Worm (Caenorhabditis elegans): ENCODE results near the gene M151.2.

The M151.2 gene

DNA sequence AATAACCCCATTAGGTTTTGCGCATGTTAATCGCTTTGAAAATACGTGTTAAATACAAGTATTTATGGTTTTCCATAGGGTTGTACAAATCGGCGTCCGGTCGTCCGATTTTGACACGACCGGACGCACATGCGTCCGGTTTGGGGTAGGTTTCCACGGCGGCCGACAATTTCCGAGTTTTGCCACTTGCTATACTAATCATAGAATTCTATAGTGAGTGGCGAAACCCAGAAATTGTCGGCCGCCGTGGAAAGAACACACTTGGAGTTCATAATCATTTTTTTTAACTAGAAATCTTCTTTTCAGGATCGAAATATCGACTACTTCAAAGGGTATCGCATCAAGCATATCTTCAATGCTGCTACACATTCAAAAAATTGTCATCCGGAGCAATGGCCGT lies 3.9 kb downstream of the M151.2 start:
- TF ChIP-seq nhr-76 (tag; optimal IDR thresholded peaks at IDR 0.05) (no peak), nhr-2 (tag; optimal IDR thresholded peaks at IDR 0.05) (no peak), lin-13 (tag; optimal IDR thresholded peaks at IDR 0.05) (no peak)

DNA sequence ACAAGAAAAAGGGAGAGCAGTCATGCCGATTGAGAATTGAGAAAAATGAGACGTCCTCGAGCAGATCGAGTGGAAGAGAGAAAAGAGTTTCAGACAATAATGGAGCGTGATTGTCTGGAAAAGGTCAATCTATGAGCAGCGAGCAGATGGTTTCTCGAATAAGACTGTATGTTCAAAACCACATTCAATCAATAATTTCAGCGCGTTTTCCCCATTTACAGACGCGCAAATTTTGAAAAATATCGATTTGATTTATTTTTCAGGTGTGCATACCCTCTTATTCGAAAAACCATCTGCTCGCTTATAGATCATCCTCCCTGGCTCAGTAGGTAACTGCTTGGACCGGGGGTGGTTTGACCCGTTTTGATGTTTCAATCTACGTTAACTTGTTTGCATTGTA lies 8.3 kb downstream of the M151.2 start, which contains the start of gene fbxb-31:
fbxb-31 (minus strand) TSS at position 101 of the 400 bp plus-strand sequence.
- TF ChIP-seq hlh-1 (tag; optimal IDR thresholded peaks at IDR 0.05), result no peak
- TF ChIP-seq mab-5 (tag; optimal IDR thresholded peaks at IDR 0.05), result no peak
- no peak for TF ChIP-seq nhr-237 (tag; optimal IDR thresholded peaks at IDR 0.05)
- no peak for TF ChIP-seq ceh-39 (tag; optimal IDR thresholded peaks at IDR 0.05)
- no peak for TF ChIP-seq nhr-12 (tag; optimal IDR thresholded peaks at IDR 0.05)
- no peak for TF ChIP-seq nhr-76 (tag; optimal IDR thresholded peaks at IDR 0.05)
- no peak for TF ChIP-seq unc-39 (tag; optimal IDR thresholded peaks at IDR 0.05)
- TF ChIP-seq lin-32 (GFP tag; optimal IDR thresholded peaks at IDR 0.05), result no peak
- no peak for TF ChIP-seq bed-3 (GFP tag; optimal IDR thresholded peaks at IDR 0.05)
- TF ChIP-seq tbx-8 (GFP tag; optimal IDR thresholded peaks at IDR 0.05), result no peak
- no peak for TF ChIP-seq nhr-2 (tag; optimal IDR thresholded peaks at IDR 0.05)
- no peak for TF ChIP-seq blmp-1 (tag; optimal IDR thresholded peaks at IDR 0.05)
- TF ChIP-seq ham-2 (GFP tag; optimal IDR thresholded peaks at IDR 0.05), result no peak
- no peak for TF ChIP-seq M03D4.4 (tag; optimal IDR thresholded peaks at IDR 0.05)

DNA sequence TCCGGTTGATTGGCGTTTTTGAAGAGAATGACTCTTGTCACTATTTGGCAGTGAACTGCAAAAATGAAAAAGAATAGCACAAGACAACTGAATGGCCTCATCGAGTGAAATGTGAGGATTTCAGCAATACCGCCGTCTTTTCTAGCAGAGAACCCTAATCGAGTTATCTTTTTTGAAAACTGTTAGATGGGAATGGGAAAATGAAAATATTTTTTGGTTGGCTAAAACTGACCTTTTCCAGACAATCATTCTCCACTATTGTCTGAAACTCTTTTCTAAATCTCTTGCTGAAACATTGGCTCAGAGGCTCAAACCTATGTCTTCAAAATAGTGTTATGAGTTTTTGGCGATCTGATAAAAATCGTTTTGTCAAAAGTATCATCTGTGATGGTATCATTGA lies 9.3 kb downstream of the M151.2 start, which contains the start of gene M151.10:
M151.10 (minus strand) TSS at position 101 of the 400 bp plus-strand sequence.
- TF ChIP-seq unc-120 (tag; optimal IDR thresholded peaks at IDR 0.05; ENCODE audit: poor library complexity, severe bottlenecking), result no peak
- no peak for TF ChIP-seq mep-1 (tag; optimal IDR thresholded peaks at IDR 0.05)
- TF ChIP-seq drap-1 (GFP tag; optimal IDR thresholded peaks at IDR 0.05), result no peak
- no peak for TF ChIP-seq pha-4 (tag; optimal IDR thresholded peaks at IDR 0.05)
- no peak for TF ChIP-seq mab-5 (tag; optimal IDR thresholded peaks at IDR 0.05)
- TF ChIP-seq nhr-2 (tag; optimal IDR thresholded peaks at IDR 0.05), result no peak
- no peak for TF ChIP-seq nhr-76 (tag; optimal IDR thresholded peaks at IDR 0.05)
- no peak for TF ChIP-seq lin-32 (GFP tag; optimal IDR thresholded peaks at IDR 0.05)
- no peak for TF ChIP-seq nhr-237 (tag; optimal IDR thresholded peaks at IDR 0.05)
- TF ChIP-seq mls-2 (tag; optimal IDR thresholded peaks at IDR 0.05), result no peak
- TF ChIP-seq flh-1 (GFP tag; optimal IDR thresholded peaks at IDR 0.05), result no peak
- no peak for TF ChIP-seq ces-1 (GFP tag; optimal IDR thresholded peaks at IDR 0.05)
- no peak for TF ChIP-seq nhr-12 (tag; optimal IDR thresholded peaks at IDR 0.05)

DNA sequence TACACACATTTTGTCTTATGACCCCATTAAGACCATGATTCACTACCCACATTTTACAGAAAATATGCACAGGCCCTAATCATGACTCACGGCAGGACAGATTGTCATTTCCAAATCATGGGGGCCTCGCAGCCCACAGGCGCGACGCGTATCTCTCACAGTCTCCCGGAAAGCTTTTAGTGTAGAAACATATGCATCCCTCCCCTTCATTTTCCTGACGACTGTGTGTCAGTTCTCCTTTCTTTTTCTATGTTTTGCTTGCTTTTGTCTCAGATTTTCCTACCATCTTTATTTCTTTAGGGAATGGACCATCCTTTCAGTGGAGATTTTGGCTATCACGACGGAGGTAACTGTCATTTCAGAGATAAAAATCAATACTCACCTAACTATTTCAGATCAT lies 10.3 kb downstream of the M151.2 start, which contains the start of gene M151.1:
M151.1 (plus strand) TSS at position 301 of the 400 bp plus-strand sequence.
- TF ChIP-seq zip-8 (tag; optimal IDR thresholded peaks at IDR 0.05) (no peak), ces-1 (GFP tag; optimal IDR thresholded peaks at IDR 0.05) (no peak), hlh-1 (tag; optimal IDR thresholded peaks at IDR 0.05) (no peak), pha-4 (tag; optimal IDR thresholded peaks at IDR 0.05) (no peak), lsy-2 (tag; optimal IDR thresholded peaks at IDR 0.05) (no peak), M03D4.4 (tag; optimal IDR thresholded peaks at IDR 0.05) (no peak), unc-39 (tag; optimal IDR thresholded peaks at IDR 0.05) (no peak), elt-1 (tag; optimal IDR thresholded peaks at IDR 0.05; ENCODE audit: borderline replicate concordance, insufficient read depth) (no peak), tbx-8 (GFP tag; optimal IDR thresholded peaks at IDR 0.05) (no peak), blmp-1 (tag; optimal IDR thresholded peaks at IDR 0.05) (no peak), nhr-76 (tag; optimal IDR thresholded peaks at IDR 0.05) (no peak), nhr-237 (tag; optimal IDR thresholded peaks at IDR 0.05) (no peak), nhr-12 (tag; optimal IDR thresholded peaks at IDR 0.05) (no peak), cnd-1 (tag; optimal IDR thresholded peaks at IDR 0.05) (no peak), lin-13 (tag; optimal IDR thresholded peaks at IDR 0.05) (no peak), bed-3 (GFP tag; optimal IDR thresholded peaks at IDR 0.05) (no peak)

DNA sequence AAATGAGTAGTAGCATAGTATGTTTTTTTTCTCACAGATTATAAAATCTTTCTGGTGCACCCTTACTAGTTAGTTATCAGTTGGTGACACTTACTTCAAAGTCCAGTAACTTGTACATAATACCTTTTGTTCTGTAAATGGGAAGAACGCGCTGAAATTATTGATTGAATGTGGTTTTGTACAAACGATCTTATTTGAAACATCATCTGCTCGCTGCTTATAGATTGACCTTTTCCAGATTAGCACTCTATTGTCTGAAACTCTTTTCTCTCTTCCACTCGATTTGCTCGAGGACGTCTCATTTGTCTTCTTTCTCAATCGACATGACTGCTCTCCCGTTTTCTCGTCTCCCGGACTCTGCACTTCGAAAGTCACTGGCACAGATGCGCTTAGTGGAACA lies 16.2 kb downstream of the M151.2 start, which contains the start of gene fbxb-33:
fbxb-33 (plus strand) TSS at position 301 of the 400 bp plus-strand sequence.
- TF ChIP-seq cnd-1 (tag; optimal IDR thresholded peaks at IDR 0.05), result no peak
- no peak for TF ChIP-seq pha-4 (tag; optimal IDR thresholded peaks at IDR 0.05)
- TF ChIP-seq nhr-237 (tag; optimal IDR thresholded peaks at IDR 0.05), result no peak
- no peak for TF ChIP-seq sptf-1 (tag; optimal IDR thresholded peaks at IDR 0.05)
- TF ChIP-seq ceh-39 (tag; optimal IDR thresholded peaks at IDR 0.05), result no peak
- TF ChIP-seq ces-1 (GFP tag; optimal IDR thresholded peaks at IDR 0.05), result no peak
- no peak for TF ChIP-seq ztf-11 (tag; optimal IDR thresholded peaks at IDR 0.05)
- no peak for TF ChIP-seq nhr-76 (tag; optimal IDR thresholded peaks at IDR 0.05)
- no peak for TF ChIP-seq nhr-2 (tag; optimal IDR thresholded peaks at IDR 0.05)
- no peak for TF ChIP-seq ham-2 (GFP tag; optimal IDR thresholded peaks at IDR 0.05)
- no peak for TF ChIP-seq bed-3 (GFP tag; optimal IDR thresholded peaks at IDR 0.05)
- TF ChIP-seq mls-2 (tag; optimal IDR thresholded peaks at IDR 0.05), result no peak
- no peak for TF ChIP-seq drap-1 (GFP tag; optimal IDR thresholded peaks at IDR 0.05)
- no peak for TF ChIP-seq blmp-1 (tag; optimal IDR thresholded peaks at IDR 0.05)
- TF ChIP-seq snpc-4 (tag; optimal IDR thresholded peaks at IDR 0.05), result no peak
